Worm (Caenorhabditis elegans): ENCODE measurements around the gene cyp-32A1.

DNA sequence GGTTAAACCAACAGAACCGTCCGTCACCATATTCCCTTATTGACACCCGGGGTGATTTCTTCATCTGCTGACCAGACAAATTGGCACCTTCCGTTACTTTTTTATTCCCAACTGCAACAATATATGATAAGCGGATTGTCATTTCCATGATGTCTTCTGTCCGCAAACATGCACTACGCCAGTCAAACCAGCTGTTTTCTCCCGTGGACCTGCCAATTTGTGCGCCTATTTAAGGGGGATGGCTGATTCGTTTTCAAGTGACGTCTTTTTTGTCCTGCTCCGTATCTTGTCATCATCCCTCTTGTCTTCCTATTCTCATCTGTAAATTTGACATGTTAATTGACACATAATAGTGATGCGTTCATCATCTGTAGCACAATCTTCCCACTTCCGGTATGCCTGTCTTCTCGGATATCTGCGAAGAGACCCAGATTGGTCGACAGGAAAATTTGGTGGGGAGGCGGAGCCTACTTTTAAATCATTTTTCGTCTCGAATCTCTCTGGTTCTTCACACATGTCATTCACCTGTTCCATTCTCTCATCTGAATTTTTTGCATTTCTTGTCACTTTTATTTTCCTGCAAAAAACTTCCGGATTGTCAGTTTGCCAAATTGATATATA, 33.5 kb upstream of the cyp-32A1 start:
- TF ChIP-seq F13H6.1 (tag; optimal IDR thresholded peaks at IDR 0.05) (no peak), snpc-4 (tag; optimal IDR thresholded peaks at IDR 0.05) (no peak), skn-1 (tag; optimal IDR thresholded peaks at IDR 0.05) (no peak), ama-1 (optimal IDR thresholded peaks at IDR 0.05) (no peak), ztf-11 (tag; optimal IDR thresholded peaks at IDR 0.05) (no peak), crh-2 (tag; optimal IDR thresholded peaks at IDR 0.05) (no peak), lin-13 (GFP tag; optimal IDR thresholded peaks at IDR 0.05) (no peak), nhr-25 (tag; optimal IDR thresholded peaks at IDR 0.05) (no peak), nhr-77 (tag; optimal IDR thresholded peaks at IDR 0.05) (no peak), nhr-237 (tag; optimal IDR thresholded peaks at IDR 0.05) (no peak)

Data from whole organism, L2 larva.